Fruit fly (Drosophila melanogaster) whole organism, prepupa: ENCODE results near the gene Pkg21D.

Source experiments
- CG10631 ChIP-seq: fragments of 200-800 bp; sonication (Bioruptor generic); optimal IDR thresholded peaks from 2 replicates; lab custom pipeline; 2016; ENCODE audit warnings: missing biosample characterization, missing genetic modification characterization
- CG11762 ChIP-seq: fragments of 200-800 bp; sonication (Bioruptor generic); optimal IDR thresholded peaks from 3 replicates; lab custom pipeline; 2016; ENCODE audit warnings: missing biosample characterization, missing genetic modification characterization; ENCODE audit not compliant: insufficient read depth
- CG11902 ChIP-seq: fragments of 200-800 bp; sonication (Bioruptor generic); optimal IDR thresholded peaks from 3 replicates; lab custom pipeline; 2016; ENCODE audit warnings: missing biosample characterization, missing genetic modification characterization
- CG1621 ChIP-seq: fragments of 200-800 bp; sonication (Bioruptor generic); optimal IDR thresholded peaks from 3 replicates; lab custom pipeline; 2018; ENCODE audit warnings: missing biosample characterization, mild to moderate bottlenecking, missing genetic modification characterization
- CG16779 ChIP-seq: fragments of 200-800 bp; sonication (Bioruptor generic); optimal IDR thresholded peaks from 3 replicates; lab custom pipeline; 2017; ENCODE audit warnings: missing biosample characterization, mild to moderate bottlenecking, missing genetic modification characterization
- CG3032 ChIP-seq: fragments of 200-800 bp; optimal IDR thresholded peaks from 2 replicates; lab custom pipeline; 2019; ENCODE audit warnings: missing biosample characterization, mild to moderate bottlenecking, missing genetic modification characterization, moderate library complexity
- CG31627 ChIP-seq: fragments of 200-800 bp; sonication (Bioruptor generic); optimal IDR thresholded peaks from 3 replicates; lab custom pipeline; 2016; ENCODE audit warnings: missing biosample characterization, missing genetic modification characterization
- CG32006 ChIP-seq: fragments of 200-800 bp; sonication (Bioruptor generic); optimal IDR thresholded peaks from 3 replicates; lab custom pipeline; 2017; ENCODE audit warnings: missing biosample characterization, mild to moderate bottlenecking, missing genetic modification characterization
- CG3919 ChIP-seq: fragments of 200-800 bp; sonication (Bioruptor generic); optimal IDR thresholded peaks from 3 replicates; lab custom pipeline; 2016; ENCODE audit warnings: missing biosample characterization, missing genetic modification characterization
- CG4318 ChIP-seq: fragments of 200-800 bp; sonication (Bioruptor generic); optimal IDR thresholded peaks from 3 replicates; lab custom pipeline; 2017; ENCODE audit warnings: missing biosample characterization, mild to moderate bottlenecking, missing genetic modification characterization
- CG6276 ChIP-seq: fragments of 200-800 bp; sonication (Bioruptor generic); optimal IDR thresholded peaks from 2 replicates; lab custom pipeline; 2017; ENCODE audit warnings: missing biosample characterization, mild to moderate bottlenecking, missing genetic modification characterization
- CG6792 ChIP-seq: fragments of 200-800 bp; sonication (Bioruptor generic); optimal IDR thresholded peaks from 3 replicates; lab custom pipeline; 2016; ENCODE audit warnings: missing biosample characterization, missing genetic modification characterization
- CG6808 ChIP-seq: fragments of 200-800 bp; sonication (Bioruptor generic); optimal IDR thresholded peaks from 3 replicates; lab custom pipeline; 2017; ENCODE audit warnings: missing biosample characterization, missing genetic modification characterization, mild to moderate bottlenecking, moderate library complexity, missing genetic modification reagents
- CG6854 ChIP-seq: fragments of 200-800 bp; sonication (Bioruptor generic); optimal IDR thresholded peaks from 2 replicates; lab custom pipeline; 2017; ENCODE audit warnings: missing biosample characterization, mild to moderate bottlenecking, missing genetic modification characterization
- CG7368 ChIP-seq: fragments of 200-800 bp; sonication (Bioruptor generic); optimal IDR thresholded peaks from 3 replicates; lab custom pipeline; 2016; ENCODE audit warnings: missing biosample characterization, missing genetic modification characterization
- CG8119 ChIP-seq: fragments of 200-800 bp; sonication (Bioruptor generic); IDR thresholded peaks from 3 replicates; pipeline ENCODE4 v1.3.6; 2022; ENCODE audit warnings: missing biosample characterization, missing genetic modification characterization
- CG8319 ChIP-seq: fragments of 200-800 bp; sonication (Bioruptor generic); optimal IDR thresholded peaks from 3 replicates; lab custom pipeline; 2016; ENCODE audit warnings: missing biosample characterization, missing genetic modification characterization
- Eip75B ChIP-seq: fragments of 200-800 bp; sonication (Bioruptor generic); optimal IDR thresholded peaks from 3 replicates; lab custom pipeline; 2016; ENCODE audit warnings: missing biosample characterization, missing genetic modification characterization
- Eip78C ChIP-seq: fragments of 200-800 bp; sonication (Bioruptor generic); peaks from one replicate; lab custom pipeline; 2016; ENCODE audit warnings: missing biosample characterization, missing genetic modification characterization
- Ets21C ChIP-seq: fragments of 200-800 bp; sonication (Bioruptor generic); optimal IDR thresholded peaks from 3 replicates; lab custom pipeline; 2016; ENCODE audit warnings: missing biosample characterization, missing genetic modification characterization
- Ets96B ChIP-seq: fragments of 200-800 bp; optimal IDR thresholded peaks from 2 replicates; lab custom pipeline; 2019; ENCODE audit warnings: missing biosample characterization, mild to moderate bottlenecking, missing genetic modification characterization, moderate library complexity
- Gug ChIP-seq: fragments of 200-800 bp; sonication (Bioruptor generic); IDR thresholded peaks from 2 replicates; pipeline ENCODE4 v1.3.6; 2022; ENCODE audit warnings: missing biosample characterization, missing genetic modification characterization
- Hr38 ChIP-seq: sonication (Bioruptor generic); optimal IDR thresholded peaks from 2 replicates; lab custom pipeline; 2016; ENCODE audit warnings: missing biosample characterization, missing genetic modification characterization
- Hr39 ChIP-seq: fragments of 200-800 bp; sonication (Bioruptor generic); optimal IDR thresholded peaks from 2 replicates; lab custom pipeline; 2016; ENCODE audit warnings: missing biosample characterization, missing genetic modification characterization
- Hr4 ChIP-seq: fragments of 200-800 bp; sonication (Bioruptor generic); optimal IDR thresholded peaks from 3 replicates; lab custom pipeline; 2016; ENCODE audit warnings: missing biosample characterization, missing genetic modification characterization
- Lpt ChIP-seq: fragments of 200-800 bp; sonication (Bioruptor generic); optimal IDR thresholded peaks from 3 replicates; lab custom pipeline; 2016; ENCODE audit warnings: missing biosample characterization, missing genetic modification characterization
- Met ChIP-seq: fragments of 200-800 bp; sonication (Bioruptor generic); optimal IDR thresholded peaks from 3 replicates; lab custom pipeline; 2016; ENCODE audit warnings: missing biosample characterization, missing genetic modification characterization
- OdsH ChIP-seq: fragments of 200-800 bp; sonication (Bioruptor generic); optimal IDR thresholded peaks from 3 replicates; lab custom pipeline; 2016; ENCODE audit warnings: missing biosample characterization, missing genetic modification characterization
- Smox ChIP-seq: fragments of 200-800 bp; sonication (Bioruptor generic); optimal IDR thresholded peaks from 3 replicates; lab custom pipeline; 2016; ENCODE audit warnings: missing biosample characterization, missing genetic modification characterization
- Sox15 ChIP-seq: fragments of 200-800 bp; sonication (Bioruptor generic); optimal IDR thresholded peaks from 3 replicates; lab custom pipeline; 2016; ENCODE audit warnings: missing biosample characterization, missing genetic modification characterization
- achi ChIP-seq: fragments of 200-800 bp; sonication (Bioruptor generic); optimal IDR thresholded peaks from 3 replicates; lab custom pipeline; 2016; ENCODE audit warnings: missing biosample characterization, missing genetic modification characterization
- cyc ChIP-seq: fragments of 200-800 bp; sonication (Bioruptor generic); optimal IDR thresholded peaks from 3 replicates; lab custom pipeline; 2016; ENCODE audit warnings: missing biosample characterization, missing genetic modification characterization
- dac ChIP-seq: fragments of 200-800 bp; sonication (Bioruptor generic); optimal IDR thresholded peaks from 2 replicates; lab custom pipeline; 2017; ENCODE audit warnings: missing biosample characterization, mild to moderate bottlenecking, missing genetic modification characterization
- dsx ChIP-seq: fragments of 200-800 bp; optimal IDR thresholded peaks from 3 replicates; lab custom pipeline; 2019; ENCODE audit warnings: missing biosample characterization, mild to moderate bottlenecking, missing genetic modification characterization, moderate library complexity; ENCODE audit not compliant: poor library complexity, severe bottlenecking
- eg ChIP-seq: fragments of 200-800 bp; sonication (Bioruptor generic); IDR thresholded peaks from 3 replicates; pipeline ENCODE4 v1.3.6; 2022; ENCODE audit warnings: missing biosample characterization, missing genetic modification characterization
- fd85E ChIP-seq: fragments of 200-800 bp; sonication (Bioruptor generic); optimal IDR thresholded peaks from 3 replicates; lab custom pipeline; 2016; ENCODE audit warnings: missing biosample characterization, missing genetic modification characterization
- fkh ChIP-seq: fragments of 200-800 bp; sonication (Bioruptor generic); optimal IDR thresholded peaks from 3 replicates; lab custom pipeline; 2017; ENCODE audit warnings: missing biosample characterization, mild to moderate bottlenecking, missing genetic modification characterization, moderate library complexity
- spab ChIP-seq: fragments of 200-800 bp; sonication (Bioruptor generic); optimal IDR thresholded peaks from 2 replicates; lab custom pipeline; 2017; ENCODE audit warnings: missing biosample characterization, mild to moderate bottlenecking, missing genetic modification characterization, missing genetic modification reagents
- ss ChIP-seq, 2 experiments: fragments of 200-800 bp; sonication (Bioruptor generic); optimal IDR thresholded peaks; 2 replicates in 1 of 2; 3 replicates in 1 of 2; lab custom pipeline; 2017 to 2018; ENCODE audit warnings: mild to moderate bottlenecking in 2 of 2, missing biosample characterization in 2 of 2, missing genetic modification characterization in 2 of 2, moderate library complexity in 1 of 2
- svp ChIP-seq: fragments of 200-800 bp; sonication (Bioruptor generic); peaks from one replicate; lab custom pipeline; 2016; ENCODE audit warnings: missing biosample characterization, missing genetic modification characterization
- vri ChIP-seq: fragments of 200-800 bp; sonication (Bioruptor generic); optimal IDR thresholded peaks from 3 replicates; lab custom pipeline; 2016; ENCODE audit warnings: missing biosample characterization, mild to moderate bottlenecking, missing genetic modification characterization

The Pkg21D gene

dm6 chr2L:776236-776635 lies 14.4 kb downstream of the Pkg21D start, which contains the start of gene CG13946:
TSS of gene CG13946 (plus strand) at chr2L:776536.
- TF ChIP-seq fkh (GFP tag; lab: Kevin White, UChicago) (peak; percentile 3), CG32006 (GFP tag; lab: Kevin White, UChicago) (no peak)

DNA sequence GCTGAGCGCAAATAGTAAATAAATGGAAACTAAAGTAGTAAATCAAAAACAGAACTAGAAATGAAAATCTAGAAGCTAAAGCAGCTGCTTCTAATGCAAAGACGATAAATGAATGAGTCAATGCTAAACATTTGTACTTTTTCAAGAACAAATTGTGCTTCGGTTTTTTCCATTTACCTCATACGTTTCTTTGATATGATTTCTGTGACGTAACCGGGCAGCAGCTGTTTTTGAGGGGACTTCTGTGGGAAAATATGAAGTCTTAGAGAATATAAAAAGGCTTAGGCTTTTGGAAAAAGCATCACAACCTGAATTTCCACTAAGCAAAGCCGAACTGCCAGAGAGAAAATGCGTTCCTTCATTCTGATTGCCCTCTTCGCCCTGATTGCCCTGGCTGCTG lies 17.4 kb downstream of the Pkg21D start, which contains the start of gene CG12506:
TSS of gene CG12506 (plus strand) at position 301 of the 400 bp plus-strand sequence.
- TF ChIP-seq fkh (GFP tag; lab: Kevin White, UChicago) (peak; percentile 7), Hr38 (GFP tag; lab: Kevin White, UChicago) (no peak)

DNA sequence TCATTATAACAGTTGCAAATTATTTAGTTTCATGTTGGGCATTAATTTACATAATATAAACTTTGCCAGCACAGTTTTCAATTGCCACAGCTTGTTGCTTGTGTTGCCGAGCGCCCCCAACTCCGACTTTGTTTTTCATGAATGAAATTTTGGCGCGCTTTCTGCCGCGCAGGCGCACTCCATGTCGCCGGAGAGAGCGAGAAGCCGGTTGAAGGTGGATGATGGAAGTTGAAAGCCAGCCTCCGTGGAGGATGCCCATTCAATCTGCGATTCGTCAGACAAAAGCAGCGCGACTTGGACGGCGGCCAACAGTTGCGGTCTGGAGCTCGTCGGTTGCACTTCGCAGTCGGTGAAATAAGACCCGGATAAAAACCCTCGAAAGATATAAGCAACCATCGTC lies 40.3 kb downstream of the Pkg21D start:
- TF ChIP-seq CG1621 (tag; lab: Kevin White, UChicago) (no peak), CG16779 (no peak), CG11902 (GFP tag; lab: Kevin White, UChicago) (no peak), CG8119 (GFP tag; lab: Robert Waterston, UW) (no peak), cyc (GFP tag; lab: Kevin White, UChicago) (no peak), OdsH (no peak), Ets21C (GFP tag; lab: Kevin White, UChicago) (no peak), Met (no peak), Hr4 (GFP tag; lab: Kevin White, UChicago) (no peak), CG3919 (GFP tag; lab: Kevin White, UChicago) (no peak), Sox15 (GFP tag; lab: Kevin White, UChicago) (no peak), eg (GFP tag; lab: Robert Waterston, UW) (no peak), Hr39 (GFP tag; lab: Kevin White, UChicago) (no peak), CG10631 (GFP tag; lab: Kevin White, UChicago) (no peak), CG6276 (GFP tag; lab: Kevin White, UChicago) (no peak), spab (no peak), achi (GFP tag; lab: Kevin White, UChicago) (no peak), CG32006 (GFP tag; lab: Kevin White, UChicago) (no peak), CG7368 (no peak)

dm6 chr2L:749645-750044 lies 41.0 kb downstream of the Pkg21D start, which contains the start of gene GABA-B-R3:
TSS of gene GABA-B-R3 (plus strand) at chr2L:749945.
- TF ChIP-seq vri (GFP tag; lab: Kevin White, UChicago) (no peak), CG7368 (no peak), CG31627 (no peak), CG6792 (GFP tag; lab: Kevin White, UChicago) (no peak), CG8319 (GFP tag; lab: Kevin White, UChicago) (no peak), Sox15 (GFP tag; lab: Kevin White, UChicago) (no peak), dac (no peak), spab (no peak), CG32006 (GFP tag; lab: Kevin White, UChicago) (no peak), Gug (GFP tag; lab: Robert Waterston, UW) (no peak), OdsH (no peak), Eip78C (no peak), Smox (GFP tag; lab: Kevin White, UChicago) (no peak), CG11762 (GFP tag; lab: Kevin White, UChicago) (no peak), ss (GFP tag; optimal IDR thresholded peaks at IDR 0.05; lab: Kevin White, UChicago) (no peak)
- TF ChIP-seq, all 60 proteins: peak for 0

DNA sequence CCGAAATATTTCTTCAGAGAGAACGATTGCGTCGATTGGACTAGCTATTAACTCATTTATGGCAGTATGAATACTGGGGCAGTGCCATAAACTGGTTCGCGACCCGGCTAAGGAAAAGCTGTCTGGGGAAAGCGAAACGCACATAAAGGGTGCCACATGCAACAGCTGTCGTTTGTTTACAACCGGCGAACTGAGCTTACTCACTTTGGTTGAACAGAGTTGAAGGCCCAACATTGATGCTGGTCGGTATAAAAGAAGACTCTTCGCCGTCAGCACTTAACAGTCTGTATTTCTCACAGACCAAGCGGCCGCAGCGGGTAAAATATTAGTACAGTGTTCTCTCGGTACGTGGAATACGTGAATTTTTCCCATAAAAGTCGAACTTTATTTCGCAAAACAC lies 44.8 kb downstream of the Pkg21D start:
- no peak for TF ChIP-seq CG6854 (GFP tag; lab: Kevin White, UChicago)
- no peak for TF ChIP-seq spab
- TF ChIP-seq eg (GFP tag; lab: Robert Waterston, UW), result 0 out of 3 replicates have a peak, but pooled peaks have one; percentile 16
- TF ChIP-seq CG7368, result no peak
- no peak for TF ChIP-seq Ets21C (GFP tag; lab: Kevin White, UChicago)
- TF ChIP-seq dsx, result no peak
- no peak for TF ChIP-seq svp (GFP tag; lab: Kevin White, UChicago)
- peak; percentile 3 for TF ChIP-seq CG6276 (GFP tag; lab: Kevin White, UChicago)
- TF ChIP-seq CG6808 (GFP tag; lab: Kevin White, UChicago), result no peak
- TF ChIP-seq achi (GFP tag; lab: Kevin White, UChicago), result no peak
- no peak for TF ChIP-seq CG11902 (GFP tag; lab: Kevin White, UChicago)
- no peak for TF ChIP-seq ss (GFP tag; optimal IDR thresholded peaks at IDR 0.05; lab: Kevin White, UChicago)
- no peak for TF ChIP-seq CG3032 (tag; lab: Kevin White, UChicago)
- TF ChIP-seq CG31627, result no peak
- no peak for TF ChIP-seq Lpt (GFP tag; lab: Kevin White, UChicago)
- no peak for TF ChIP-seq Eip75B (GFP tag; lab: Kevin White, UChicago)
- peak; percentile 0 for TF ChIP-seq OdsH
- no peak for TF ChIP-seq CG6792 (GFP tag; lab: Kevin White, UChicago)
- TF ChIP-seq Ets96B (tag; lab: Kevin White, UChicago), result no peak
- no peak; the same call in 2 of the 3 replicates for TF ChIP-seq CG8119 (GFP tag; lab: Robert Waterston, UW)
- TF ChIP-seq cyc (GFP tag; lab: Kevin White, UChicago), result no peak
- TF ChIP-seq CG32006 (GFP tag; lab: Kevin White, UChicago), result peak; percentile 30
- TF ChIP-seq CG4318 (GFP tag; lab: Kevin White, UChicago), result no peak
- no peak for TF ChIP-seq CG10631 (GFP tag; lab: Kevin White, UChicago)
- TF ChIP-seq Eip78C, result peak; percentile 32
- TF ChIP-seq fd85E (GFP tag; lab: Kevin White, UChicago), result no peak
